Fruit fly (Drosophila melanogaster) whole organism, adult: ENCODE measurements around the gene Fcp3C.

Experiments
- CG11617 ChIP-seq: fragments of 200-800 bp; sonication (Bioruptor generic); optimal IDR thresholded peaks from 2 replicates; lab custom pipeline; 2017; ENCODE audit warnings: mild to moderate bottlenecking, missing biosample characterization, missing genetic modification reagents, missing genetic modification characterization
- CG12768 ChIP-seq: fragments of 200-800 bp; sonication (Bioruptor generic); optimal IDR thresholded peaks from 2 replicates; lab custom pipeline; 2017; ENCODE audit warnings: missing biosample characterization, missing genetic modification characterization, mild to moderate bottlenecking, moderate library complexity, missing genetic modification reagents
- CG14711 ChIP-seq: fragments of 200-800 bp; sonication (Bioruptor generic); optimal IDR thresholded peaks from 2 replicates; lab custom pipeline; 2018; ENCODE audit warnings: missing biosample characterization, mild to moderate bottlenecking, missing genetic modification characterization, moderate library complexity
- CG1620 ChIP-seq: fragments of 200-800 bp; sonication (Bioruptor generic); optimal IDR thresholded peaks from 2 replicates; lab custom pipeline; 2016; ENCODE audit warnings: missing biosample characterization, missing genetic modification characterization
- CG33017 ChIP-seq: fragments of 200-800 bp; sonication (Bioruptor generic); optimal IDR thresholded peaks from 2 replicates; lab custom pipeline; 2018; ENCODE audit warnings: missing biosample characterization, mild to moderate bottlenecking, missing genetic modification characterization, moderate library complexity
- CG5204 ChIP-seq: fragments of 200-800 bp; sonication (Bioruptor generic); optimal IDR thresholded peaks from 2 replicates; lab custom pipeline; 2016; ENCODE audit warnings: missing biosample characterization, missing genetic modification characterization
- CG7045 ChIP-seq: fragments of 200-800 bp; sonication (Bioruptor generic); optimal IDR thresholded peaks from 2 replicates; lab custom pipeline; 2017; ENCODE audit warnings: missing biosample characterization, mild to moderate bottlenecking, missing genetic modification characterization
- CG7101 ChIP-seq: fragments of 200-800 bp; sonication (Bioruptor generic); optimal IDR thresholded peaks from 2 replicates; lab custom pipeline; 2018; ENCODE audit warnings: missing biosample characterization, mild to moderate bottlenecking, missing genetic modification characterization, moderate library complexity
- Clk ChIP-seq: fragments of 200-800 bp; sonication (Bioruptor generic); optimal IDR thresholded peaks from 2 replicates; lab custom pipeline; 2017; ENCODE audit warnings: missing biosample characterization, missing genetic modification characterization
- Crg-1 ChIP-seq: fragments of 200-800 bp; sonication (Bioruptor generic); optimal IDR thresholded peaks from 2 replicates; lab custom pipeline; 2016; ENCODE audit warnings: missing biosample characterization, missing genetic modification characterization
- Hr96 ChIP-seq: fragments of 200-800 bp; sonication (Bioruptor generic); optimal IDR thresholded peaks from 2 replicates; lab custom pipeline; 2016; ENCODE audit warnings: missing biosample characterization, missing genetic modification characterization
- Mnt ChIP-seq: fragments of 200-800 bp; sonication (Bioruptor generic); optimal IDR thresholded peaks from 2 replicates; lab custom pipeline; 2016; ENCODE audit warnings: missing biosample characterization, mild to moderate bottlenecking, missing genetic modification characterization
- bab1 ChIP-seq: fragments of 200-800 bp; sonication (Bioruptor generic); optimal IDR thresholded peaks from 3 replicates; lab custom pipeline; 2019; ENCODE audit warnings: missing biosample characterization, mild to moderate bottlenecking, missing genetic modification characterization, moderate library complexity
- cic ChIP-seq: fragments of 200-800 bp; sonication (Bioruptor generic); optimal IDR thresholded peaks from 2 replicates; lab custom pipeline; 2017; ENCODE audit warnings: missing biosample characterization, mild to moderate bottlenecking, missing genetic modification characterization, moderate library complexity
- cnc ChIP-seq, 2 experiments: fragments of >200 bp; optimal IDR thresholded peaks; 2 replicates each; lab custom pipeline; 2017
- kay ChIP-seq: fragments of 200-800 bp; sonication (Bioruptor generic); peaks from one replicate; lab custom pipeline; 2016; ENCODE audit warnings: missing biosample characterization, missing genetic modification characterization, borderline replicate concordance
- ovo ChIP-seq: fragments of 200-800 bp; sonication (Bioruptor generic); optimal IDR thresholded peaks from 2 replicates; lab custom pipeline; 2016; ENCODE audit warnings: missing biosample characterization, missing genetic modification characterization
- pad ChIP-seq: fragments of 200-800 bp; sonication (Bioruptor generic); optimal IDR thresholded peaks from 3 replicates; lab custom pipeline; 2017; ENCODE audit warnings: missing biosample characterization, missing genetic modification characterization, mild to moderate bottlenecking, moderate library complexity, missing genetic modification reagents
- tj ChIP-seq: fragments of 200-800 bp; sonication (Bioruptor generic); optimal IDR thresholded peaks from 3 replicates; lab custom pipeline; 2017; ENCODE audit warnings: missing biosample characterization, mild to moderate bottlenecking, missing genetic modification characterization, moderate library complexity
- toe ChIP-seq: fragments of 200-800 bp; sonication (Bioruptor generic); optimal IDR thresholded peaks from 2 replicates; lab custom pipeline; 2016; ENCODE audit warnings: missing biosample characterization, missing genetic modification characterization

Fcp3C gene

DNA sequence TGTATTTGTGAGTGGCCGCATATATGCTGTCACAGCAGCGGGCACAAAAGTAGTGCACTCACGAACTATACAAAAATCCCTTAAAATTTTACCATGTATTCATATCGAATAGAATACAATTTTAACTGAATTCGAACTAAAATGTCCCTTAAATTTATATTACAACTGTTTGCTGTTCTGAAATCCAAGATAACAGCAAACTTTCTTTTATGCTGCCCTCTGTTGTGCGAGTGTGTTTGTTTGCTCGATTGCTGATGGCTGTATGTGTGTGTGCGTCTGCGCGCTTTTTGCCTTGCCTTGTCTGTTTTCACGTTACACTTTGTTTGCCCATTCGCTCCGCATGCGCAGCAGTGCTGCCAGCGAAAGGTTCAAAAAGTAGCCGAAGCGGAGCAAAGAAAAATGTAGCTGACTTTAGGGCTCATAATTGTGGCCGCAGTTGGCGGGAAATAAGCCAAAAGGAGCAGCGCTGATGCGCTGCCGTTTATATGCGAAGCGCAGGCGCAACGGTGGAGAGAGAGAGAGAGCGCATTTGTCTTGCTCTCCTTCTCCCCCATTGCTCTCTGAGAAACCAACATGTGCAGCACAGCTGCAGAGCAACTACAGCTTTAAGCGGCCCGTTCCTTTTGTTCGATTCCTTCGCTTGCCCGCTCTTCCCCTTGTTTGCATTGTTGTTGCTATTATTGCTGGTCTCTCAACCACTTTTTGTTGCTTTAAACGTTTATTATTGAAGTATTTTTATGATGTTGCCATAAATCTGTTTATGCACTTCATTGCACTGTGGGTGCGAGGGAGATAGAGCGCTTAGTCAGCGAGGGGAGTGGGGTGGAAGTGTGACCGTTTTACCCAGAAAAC is 11.6 kb downstream of the Fcp3C start:
- TF ChIP-seq Hr96 (GFP tag; lab: Kevin White, UChicago), result peak; percentile 44
- peak; percentile 5 for TF ChIP-seq CG7045 (GFP tag; lab: Kevin White, UChicago)
- TF ChIP-seq kay (GFP tag; lab: Kevin White, UChicago), result no peak
- peak; percentile 47 for TF ChIP-seq CG14711 (tag; lab: Kevin White, UChicago)
- no peak for TF ChIP-seq CG1620 (GFP tag; lab: Kevin White, UChicago)
- no peak for TF ChIP-seq cic
- peak; percentile 47 for TF ChIP-seq CG11617 (GFP tag; lab: Kevin White, UChicago)
- peak; percentile 19 for TF ChIP-seq CG5204 (GFP tag; lab: Kevin White, UChicago)
- no peak for TF ChIP-seq CG33017 (tag; lab: Kevin White, UChicago)
- peak; percentile 64 for TF ChIP-seq CG7101
- no peak for TF ChIP-seq Clk (GFP tag; lab: Kevin White, UChicago)
- TF ChIP-seq Crg-1 (GFP tag; lab: Kevin White, UChicago), result peak; percentile 4
- TF ChIP-seq pad (GFP tag; lab: Kevin White, UChicago), result peak; percentile 85
- peak; percentile 8 for TF ChIP-seq Mnt (GFP tag; lab: Kevin White, UChicago)
- no peak for TF ChIP-seq toe
- TF ChIP-seq tj (GFP tag; lab: Kevin White, UChicago), result peak; percentile 51
- TF ChIP-seq ovo, result no peak
- TF ChIP-seq bab1 (GFP tag; lab: Kevin White, UChicago), result peak; percentile 89

- TF ChIP-seq tj (GFP tag; lab: Kevin White, UChicago), result peak; percentile 64
- no peak for TF ChIP-seq toe
- TF ChIP-seq CG11617 (GFP tag; lab: Kevin White, UChicago), result no peak
- no peak for TF ChIP-seq CG12768 (GFP tag; lab: Kevin White, UChicago)
- TF ChIP-seq Hr96 (GFP tag; lab: Kevin White, UChicago), result no peak
- TF ChIP-seq ovo, result no peak
- TF ChIP-seq kay (GFP tag; lab: Kevin White, UChicago), result no peak
- TF ChIP-seq CG7101, result no peak
- no peak for TF ChIP-seq bab1 (GFP tag; lab: Kevin White, UChicago)
- no peak for TF ChIP-seq CG14711 (tag; lab: Kevin White, UChicago)
- no peak for TF ChIP-seq CG5204 (GFP tag; lab: Kevin White, UChicago)
- peak; percentile 24 for TF ChIP-seq pad (GFP tag; lab: Kevin White, UChicago)
- no peak for TF ChIP-seq Mnt (GFP tag; lab: Kevin White, UChicago)
- no peak for TF ChIP-seq cic
- TF ChIP-seq CG7045 (GFP tag; lab: Kevin White, UChicago), result no peak
Observed at dm6 chrX:3161542-3162377, 12.5 kb downstream of the Fcp3C start.

- TF ChIP-seq CG5204 (GFP tag; lab: Kevin White, UChicago) (no peak), toe (no peak), kay (GFP tag; lab: Kevin White, UChicago) (no peak), CG14711 (tag; lab: Kevin White, UChicago) (no peak)
Observed at dm6 chrX:3158620-3159019, 15.7 kb downstream of the Fcp3C start.

DNA sequence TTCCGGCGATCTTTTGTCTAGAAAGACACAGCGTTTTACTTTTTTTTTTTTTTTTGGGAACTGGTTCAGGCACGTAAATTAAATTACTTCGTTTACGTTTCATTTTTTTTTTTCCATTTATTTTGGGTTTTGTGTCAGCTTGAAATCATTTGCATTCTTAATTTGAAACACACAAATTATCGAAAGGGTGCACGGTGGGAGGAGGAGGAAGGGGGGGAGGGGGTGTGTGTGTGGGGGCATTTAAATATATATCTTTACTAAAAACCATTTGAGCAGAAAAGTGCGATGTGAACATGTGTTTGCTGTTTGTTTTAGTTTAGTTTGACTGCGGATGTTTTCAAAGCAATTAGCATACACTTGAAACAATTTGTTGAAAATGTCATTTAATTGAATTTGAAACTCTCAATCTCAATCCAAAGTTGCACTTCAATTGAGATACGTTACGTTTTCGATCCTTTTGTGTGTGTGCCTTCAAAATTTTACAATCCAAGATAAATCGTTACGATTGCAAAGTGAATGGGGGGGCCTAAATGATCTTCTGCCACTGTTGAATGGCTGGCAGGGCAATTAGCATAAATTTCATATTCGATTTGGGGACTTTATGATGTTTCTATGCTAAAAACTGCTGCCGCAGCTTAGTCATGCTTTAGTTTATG is 17.1 kb downstream of the Fcp3C start:
- TF ChIP-seq tj (GFP tag; lab: Kevin White, UChicago) (peak; percentile 44), Crg-1 (GFP tag; lab: Kevin White, UChicago) (no peak), CG12768 (GFP tag; lab: Kevin White, UChicago) (no peak)

dm6 chrX:3152280-3152679 is 22.0 kb downstream of the Fcp3C start:
- no peak for TF ChIP-seq CG7101
- TF ChIP-seq cnc (optimal IDR thresholded peaks at IDR 0.05; lab: Kevin White, UChicago), result no peak
- no peak for TF ChIP-seq bab1 (GFP tag; lab: Kevin White, UChicago)
- no peak for TF ChIP-seq CG14711 (tag; lab: Kevin White, UChicago)

- TF ChIP-seq CG7101, result no peak
- TF ChIP-seq CG5204 (GFP tag; lab: Kevin White, UChicago), result no peak
Observed at dm6 chrX:3151487-3151818, 22.8 kb downstream of the Fcp3C start.
